Fruit fly (Drosophila melanogaster): ENCODE data around the gene PpD3.

Gene PpD3

dm6 chr3R:9791177-9791806 is 43.6 kb downstream of the PpD3 start, which contains the start of the genes CG12945 and CG8507 (continued):
- TF ChIP-seq Hr3 (GFP tag; optimal IDR thresholded peaks at IDR 0.05): peak; percentile 26
- TF ChIP-seq pan (optimal IDR thresholded peaks at IDR 0.05): no peak
- TF ChIP-seq pan (GFP tag; optimal IDR thresholded peaks at IDR 0.05 in 1 of 2, IDR thresholded peaks at IDR 0.05 in 1 of 2): no peak
- no peak for TF ChIP-seq CG17359 (tag; optimal IDR thresholded peaks at IDR 0.05)
- TF ChIP-seq gsb (GFP tag; IDR thresholded peaks at IDR 0.05): no peak
- TF ChIP-seq CG10431 (GFP tag; optimal IDR thresholded peaks at IDR 0.05): no peak
- TF ChIP-seq CG15479 (GFP tag; optimal IDR thresholded peaks at IDR 0.05): peak; percentile 8
- TF ChIP-seq ara (GFP tag; IDR thresholded peaks at IDR 0.05): no peak
- no peak for TF ChIP-seq cwo (GFP tag; optimal IDR thresholded peaks at IDR 0.05)
- no peak for TF ChIP-seq slp2 (GFP tag; optimal IDR thresholded peaks at IDR 0.05)
- peak; percentile 52 for TF ChIP-seq Meics (GFP tag; optimal IDR thresholded peaks at IDR 0.05)
- no peak for TF ChIP-seq CG6254 (GFP tag; optimal IDR thresholded peaks at IDR 0.05)
- peak; percentile 79 for TF ChIP-seq CG2120 (GFP tag; optimal IDR thresholded peaks at IDR 0.05)
- no peak for TF ChIP-seq GATAe (GFP tag; conservative IDR thresholded peaks at IDR 0.05)
- TF ChIP-seq az2 (GFP tag; optimal IDR thresholded peaks at IDR 0.05): no peak
- no peak for TF ChIP-seq CG14667 (GFP tag; IDR thresholded peaks at IDR 0.05)
- TF ChIP-seq pb (GFP tag; optimal IDR thresholded peaks at IDR 0.05): no peak
- no peak for TF ChIP-seq pita (GFP tag; optimal IDR thresholded peaks at IDR 0.05)
- TF ChIP-seq row (GFP tag; IDR thresholded peaks at IDR 0.05): peak; percentile 93
- peak; percentile 54 for TF ChIP-seq CHES-1-like (GFP tag; optimal IDR thresholded peaks at IDR 0.05)
- no peak for TF ChIP-seq sd (tag; optimal IDR thresholded peaks at IDR 0.05)
- no peak for TF ChIP-seq croc (GFP tag; conservative IDR thresholded peaks at IDR 0.05)
- peak; percentile 35 for TF ChIP-seq CG12155 (GFP tag; optimal IDR thresholded peaks at IDR 0.05)
- TF ChIP-seq insv (GFP tag; optimal IDR thresholded peaks at IDR 0.05): no peak
- peak; percentile 14 for TF ChIP-seq Bdp1 (GFP tag; optimal IDR thresholded peaks at IDR 0.05)
- TF ChIP-seq gem (tag; optimal IDR thresholded peaks at IDR 0.05): no peak
- no peak for TF ChIP-seq Deaf1 (tag; optimal IDR thresholded peaks at IDR 0.05)
- TF ChIP-seq CG18476 (GFP tag; optimal IDR thresholded peaks at IDR 0.05): peak; percentile 26
- TF ChIP-seq tup (GFP tag; optimal IDR thresholded peaks at IDR 0.05): no peak
- TF ChIP-seq CG3847 (GFP tag; IDR thresholded peaks at IDR 0.05): peak; percentile 81
- TF ChIP-seq CG4854 (GFP tag; optimal IDR thresholded peaks at IDR 0.05): no peak
- TF ChIP-seq Ets97D (GFP tag; optimal IDR thresholded peaks at IDR 0.05): peak; percentile 44
- TF ChIP-seq Hsf (GFP tag; optimal IDR thresholded peaks at IDR 0.05): peak; percentile 63
- no peak for TF ChIP-seq CG8281 (tag; optimal IDR thresholded peaks at IDR 0.05)
- TF ChIP-seq CG30431 (GFP tag; optimal IDR thresholded peaks at IDR 0.05): no peak
- TF ChIP-seq CG31224 (GFP tag; IDR thresholded peaks at IDR 0.05): peak; percentile 20; the same call in 1 of the 2 replicates
- no peak for TF ChIP-seq Dref (GFP tag; IDR thresholded peaks at IDR 0.05)
- no peak for TF ChIP-seq cas (GFP tag; IDR thresholded peaks at IDR 0.05)
- peak; percentile 68 for TF ChIP-seq phol (tag; optimal IDR thresholded peaks at IDR 0.05)
- TF ChIP-seq CG10979 (tag; optimal IDR thresholded peaks at IDR 0.05): peak; percentile 31
- TF ChIP-seq sc (optimal IDR thresholded peaks at IDR 0.05): no peak
- TF ChIP-seq sc (GFP tag; optimal IDR thresholded peaks at IDR 0.05): no peak
- TF ChIP-seq jing (GFP tag; optimal IDR thresholded peaks at IDR 0.05): no peak
- TF ChIP-seq CG11723 (GFP tag; optimal IDR thresholded peaks at IDR 0.05): no peak
- TF ChIP-seq CG7556 (GFP tag; optimal IDR thresholded peaks at IDR 0.05): no peak
- TF ChIP-seq Mes4 (GFP tag; optimal IDR thresholded peaks at IDR 0.05): no peak
- peak; percentile 26 for TF ChIP-seq Dad (GFP tag; optimal IDR thresholded peaks at IDR 0.05)
- TF ChIP-seq Lpt (GFP tag; optimal IDR thresholded peaks at IDR 0.05): no peak
- no peak for TF ChIP-seq nerfin-1 (tag; optimal IDR thresholded peaks at IDR 0.05)
- TF ChIP-seq CG17612 (GFP tag; IDR thresholded peaks at IDR 0.05): no peak
- TF ChIP-seq H2.0 (GFP tag; IDR thresholded peaks at IDR 0.05): no peak
- peak; percentile 14 for TF ChIP-seq CG18619 (GFP tag; optimal IDR thresholded peaks at IDR 0.05)

Data from whole organism, embryonic.